Fruit fly (Drosophila melanogaster) whole organism, adult: Measurements from ENCODE around the gene CG12253.

Experiments
- CG11617 ChIP-seq: fragments of 200-800 bp; sonication (Bioruptor generic); optimal IDR thresholded peaks from 2 replicates; lab custom pipeline; 2017; ENCODE audit warnings: mild to moderate bottlenecking, missing biosample characterization, missing genetic modification reagents, missing genetic modification characterization
- CG12768 ChIP-seq: fragments of 200-800 bp; sonication (Bioruptor generic); optimal IDR thresholded peaks from 2 replicates; lab custom pipeline; 2017; ENCODE audit warnings: missing biosample characterization, missing genetic modification characterization, mild to moderate bottlenecking, moderate library complexity, missing genetic modification reagents
- CG14711 ChIP-seq: fragments of 200-800 bp; sonication (Bioruptor generic); optimal IDR thresholded peaks from 2 replicates; lab custom pipeline; 2018; ENCODE audit warnings: missing biosample characterization, mild to moderate bottlenecking, missing genetic modification characterization, moderate library complexity
- CG1620 ChIP-seq: fragments of 200-800 bp; sonication (Bioruptor generic); optimal IDR thresholded peaks from 2 replicates; lab custom pipeline; 2016; ENCODE audit warnings: missing biosample characterization, missing genetic modification characterization
- CG33017 ChIP-seq: fragments of 200-800 bp; sonication (Bioruptor generic); optimal IDR thresholded peaks from 2 replicates; lab custom pipeline; 2018; ENCODE audit warnings: missing biosample characterization, mild to moderate bottlenecking, missing genetic modification characterization, moderate library complexity
- CG5204 ChIP-seq: fragments of 200-800 bp; sonication (Bioruptor generic); optimal IDR thresholded peaks from 2 replicates; lab custom pipeline; 2016; ENCODE audit warnings: missing biosample characterization, missing genetic modification characterization
- CG7045 ChIP-seq: fragments of 200-800 bp; sonication (Bioruptor generic); optimal IDR thresholded peaks from 2 replicates; lab custom pipeline; 2017; ENCODE audit warnings: missing biosample characterization, mild to moderate bottlenecking, missing genetic modification characterization
- CG7101 ChIP-seq: fragments of 200-800 bp; sonication (Bioruptor generic); optimal IDR thresholded peaks from 2 replicates; lab custom pipeline; 2018; ENCODE audit warnings: missing biosample characterization, mild to moderate bottlenecking, missing genetic modification characterization, moderate library complexity
- Clk ChIP-seq: fragments of 200-800 bp; sonication (Bioruptor generic); optimal IDR thresholded peaks from 2 replicates; lab custom pipeline; 2017; ENCODE audit warnings: missing biosample characterization, missing genetic modification characterization
- Crg-1 ChIP-seq: fragments of 200-800 bp; sonication (Bioruptor generic); optimal IDR thresholded peaks from 2 replicates; lab custom pipeline; 2016; ENCODE audit warnings: missing biosample characterization, missing genetic modification characterization
- Hr96 ChIP-seq: fragments of 200-800 bp; sonication (Bioruptor generic); optimal IDR thresholded peaks from 2 replicates; lab custom pipeline; 2016; ENCODE audit warnings: missing biosample characterization, missing genetic modification characterization
- Mnt ChIP-seq: fragments of 200-800 bp; sonication (Bioruptor generic); optimal IDR thresholded peaks from 2 replicates; lab custom pipeline; 2016; ENCODE audit warnings: missing biosample characterization, mild to moderate bottlenecking, missing genetic modification characterization
- bab1 ChIP-seq: fragments of 200-800 bp; sonication (Bioruptor generic); optimal IDR thresholded peaks from 3 replicates; lab custom pipeline; 2019; ENCODE audit warnings: missing biosample characterization, mild to moderate bottlenecking, missing genetic modification characterization, moderate library complexity
- cic ChIP-seq: fragments of 200-800 bp; sonication (Bioruptor generic); optimal IDR thresholded peaks from 2 replicates; lab custom pipeline; 2017; ENCODE audit warnings: missing biosample characterization, mild to moderate bottlenecking, missing genetic modification characterization, moderate library complexity
- cnc ChIP-seq, 2 experiments: fragments of >200 bp; optimal IDR thresholded peaks; 2 replicates each; lab custom pipeline; 2017
- kay ChIP-seq: fragments of 200-800 bp; sonication (Bioruptor generic); peaks from one replicate; lab custom pipeline; 2016; ENCODE audit warnings: missing biosample characterization, missing genetic modification characterization, borderline replicate concordance
- ovo ChIP-seq: fragments of 200-800 bp; sonication (Bioruptor generic); optimal IDR thresholded peaks from 2 replicates; lab custom pipeline; 2016; ENCODE audit warnings: missing biosample characterization, missing genetic modification characterization
- pad ChIP-seq: fragments of 200-800 bp; sonication (Bioruptor generic); optimal IDR thresholded peaks from 3 replicates; lab custom pipeline; 2017; ENCODE audit warnings: missing biosample characterization, missing genetic modification characterization, mild to moderate bottlenecking, moderate library complexity, missing genetic modification reagents
- tj ChIP-seq: fragments of 200-800 bp; sonication (Bioruptor generic); optimal IDR thresholded peaks from 3 replicates; lab custom pipeline; 2017; ENCODE audit warnings: missing biosample characterization, mild to moderate bottlenecking, missing genetic modification characterization, moderate library complexity
- toe ChIP-seq: fragments of 200-800 bp; sonication (Bioruptor generic); optimal IDR thresholded peaks from 2 replicates; lab custom pipeline; 2016; ENCODE audit warnings: missing biosample characterization, missing genetic modification characterization

The CG12253 gene

DNA sequence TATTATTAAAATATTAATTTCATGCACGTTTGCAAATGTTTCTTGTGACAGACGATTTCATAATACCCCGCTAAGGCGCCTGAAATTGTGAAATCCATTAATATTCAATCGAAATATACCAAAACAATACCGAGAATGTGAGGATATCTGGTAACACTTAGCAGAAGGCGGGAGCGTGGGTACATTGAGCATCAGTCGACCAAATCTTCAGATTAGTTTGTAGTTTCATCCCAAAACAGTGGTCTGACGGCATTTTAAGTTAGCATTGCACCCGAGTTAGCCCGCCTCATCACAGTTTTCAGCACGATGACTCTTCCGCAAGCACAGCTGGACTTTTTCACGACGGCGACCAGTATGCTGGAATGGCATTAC, 17.1 kb downstream of the CG12253 start, which contains the start of gene Nup154:
Gene Nup154 (plus strand): TSS at position 147 of the 372 bp plus-strand sequence.
- TF ChIP-seq Clk (GFP tag; lab: Kevin White, UChicago) (no peak), CG33017 (no peak), CG7101 (tag; lab: Kevin White, UChicago) (no peak)

DNA sequence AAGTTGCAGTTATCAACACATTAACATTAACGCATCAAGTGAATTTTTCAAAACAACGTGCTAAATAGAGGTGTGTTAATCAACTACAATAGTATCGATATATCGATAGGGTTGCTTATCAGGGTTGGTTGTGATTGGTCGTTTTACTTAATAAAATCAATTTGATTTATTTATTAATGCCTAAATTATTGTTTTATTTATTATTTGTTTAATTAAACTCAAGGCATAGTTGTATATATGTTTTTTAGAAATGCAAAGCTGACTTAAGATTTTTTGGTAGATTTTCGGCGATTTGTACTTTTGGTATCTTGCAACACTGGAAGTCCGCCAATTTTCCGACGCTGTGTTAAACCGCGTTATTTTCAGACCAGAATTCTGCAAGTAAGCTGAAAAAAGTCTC, 23.4 kb downstream of the CG12253 start, which contains the start of the genes Art8 and dUTPase:
Gene Art8 (minus strand): TSS at position 88 of the 400 bp plus-strand sequence.
Gene dUTPase (plus strand): TSS at position 314 of the 400 bp plus-strand sequence.
- TF ChIP-seq cic (GFP tag; lab: Kevin White, UChicago), result no peak
- peak; percentile 68 for TF ChIP-seq CG33017
- TF ChIP-seq toe (GFP tag; lab: Kevin White, UChicago), result peak; percentile 64
- TF ChIP-seq Mnt (GFP tag; lab: Kevin White, UChicago), result peak; percentile 84
- TF ChIP-seq cnc (optimal IDR thresholded peaks at IDR 0.05; lab: Kevin White, UChicago), result no peak
- TF ChIP-seq pad (GFP tag; lab: Kevin White, UChicago), result peak; percentile 42
- TF ChIP-seq CG12768 (GFP tag; lab: Kevin White, UChicago), result peak; percentile 15
- TF ChIP-seq ovo (GFP tag; lab: Kevin White, UChicago), result peak; percentile 39
- TF ChIP-seq CG5204, result no peak
- TF ChIP-seq Crg-1 (GFP tag; lab: Kevin White, UChicago), result peak; percentile 61
- peak; percentile 69 for TF ChIP-seq CG11617
- TF ChIP-seq bab1 (GFP tag; lab: Kevin White, UChicago), result peak; percentile 86
- peak; percentile 91 for TF ChIP-seq CG14711 (tag; lab: Kevin White, UChicago)
- TF ChIP-seq kay, result no peak
- peak; percentile 34 for TF ChIP-seq Clk (GFP tag; lab: Kevin White, UChicago)
- peak; percentile 52 for TF ChIP-seq CG7045 (GFP tag; lab: Kevin White, UChicago)
- TF ChIP-seq CG1620 (GFP tag; lab: Kevin White, UChicago), result peak; percentile 51
- peak; percentile 81 for TF ChIP-seq CG7101 (tag; lab: Kevin White, UChicago)
- peak; percentile 66 for TF ChIP-seq tj (GFP tag; lab: Kevin White, UChicago)
- no peak for TF ChIP-seq Hr96 (GFP tag; lab: Kevin White, UChicago)

- TF ChIP-seq CG5204 (no peak), CG14711 (tag; lab: Kevin White, UChicago) (no peak)
Measured at dm6 chr2L:11014018-11014611, 26.5 kb downstream of the CG12253 start.

dm6 chr2L:11014671-11015070, 27.1 kb downstream of the CG12253 start:
- TF ChIP-seq ovo (GFP tag; lab: Kevin White, UChicago) (no peak), CG1620 (GFP tag; lab: Kevin White, UChicago) (no peak), CG7101 (tag; lab: Kevin White, UChicago) (no peak), tj (GFP tag; lab: Kevin White, UChicago) (no peak), Clk (GFP tag; lab: Kevin White, UChicago) (no peak), CG5204 (no peak), Hr96 (GFP tag; lab: Kevin White, UChicago) (no peak), CG7045 (GFP tag; lab: Kevin White, UChicago) (no peak)

DNA sequence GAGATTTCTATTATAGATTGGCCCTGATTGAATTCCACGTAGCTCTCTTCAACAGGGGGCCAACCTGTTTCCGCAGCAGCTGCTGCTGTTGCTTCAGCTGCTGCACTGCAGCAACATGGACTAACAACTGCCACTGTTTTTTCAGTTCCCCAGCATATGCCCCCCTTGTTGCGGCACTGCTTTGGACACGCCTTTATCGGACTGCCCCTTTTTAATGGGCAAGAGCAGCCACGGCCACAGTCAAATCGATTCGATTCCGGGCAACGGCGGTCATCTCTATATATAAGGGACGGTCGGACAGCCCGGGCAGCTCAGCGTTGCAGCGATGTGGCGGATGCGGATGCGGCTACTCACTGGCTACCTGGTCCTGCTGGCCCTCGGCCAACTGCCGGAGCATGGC, 27.7 kb downstream of the CG12253 start, which contains the start of gene Acp32CD:
Gene Acp32CD (plus strand): TSS at position 301 of the 400 bp plus-strand sequence.
- TF ChIP-seq pad (GFP tag; lab: Kevin White, UChicago) (no peak), CG33017 (no peak), Crg-1 (GFP tag; lab: Kevin White, UChicago) (no peak), CG7045 (GFP tag; lab: Kevin White, UChicago) (no peak), CG12768 (GFP tag; lab: Kevin White, UChicago) (no peak), toe (GFP tag; lab: Kevin White, UChicago) (no peak), cnc (optimal IDR thresholded peaks at IDR 0.05; lab: Kevin White, UChicago) (no peak), tj (GFP tag; lab: Kevin White, UChicago) (no peak), bab1 (GFP tag; lab: Kevin White, UChicago) (no peak), ovo (GFP tag; lab: Kevin White, UChicago) (no peak), CG5204 (no peak)

DNA sequence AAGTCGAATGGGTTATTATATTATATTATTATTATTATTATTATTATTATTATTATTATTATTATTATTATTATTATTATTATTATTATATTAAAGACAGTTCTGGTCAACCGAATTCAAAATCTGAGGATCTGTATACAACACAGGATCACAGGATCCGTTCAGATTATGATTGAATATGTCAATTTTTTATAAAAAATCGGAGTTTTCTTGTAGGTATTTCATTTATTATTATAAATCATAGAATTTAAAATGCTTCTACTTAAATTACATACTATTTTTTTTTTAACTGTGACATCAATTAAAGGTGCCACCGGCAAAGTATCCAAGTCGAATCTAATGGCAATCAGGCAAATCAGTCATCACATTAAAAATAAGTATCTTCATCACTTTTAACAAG, 29.1 kb downstream of the CG12253 start, which contains the start of gene CG14913:
Gene CG14913 (plus strand): TSS at position 301 of the 400 bp plus-strand sequence.
- no peak for TF ChIP-seq tj (GFP tag; lab: Kevin White, UChicago)
- TF ChIP-seq CG12768 (GFP tag; lab: Kevin White, UChicago), result no peak
- TF ChIP-seq kay, result no peak

DNA sequence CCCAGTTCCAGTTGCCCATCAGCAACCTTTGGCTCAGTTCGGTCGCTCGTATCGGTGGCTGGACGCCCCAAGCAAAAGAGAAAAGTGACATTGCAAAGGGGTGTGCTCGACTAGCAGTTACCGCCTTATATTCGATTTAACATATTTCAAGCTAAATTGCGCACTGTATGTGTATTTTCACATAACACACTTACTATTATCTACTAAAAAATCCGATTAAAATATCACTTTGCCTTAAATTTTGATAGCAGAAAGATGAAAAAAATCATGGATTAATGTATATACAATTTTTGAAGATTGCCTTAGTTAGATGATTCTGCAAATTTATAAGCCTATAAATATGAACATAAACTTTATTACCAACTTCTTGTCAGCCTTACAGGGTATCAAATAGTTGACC, 34.0 kb downstream of the CG12253 start:
- no peak for TF ChIP-seq Clk (GFP tag; lab: Kevin White, UChicago)
- TF ChIP-seq Hr96 (GFP tag; lab: Kevin White, UChicago), result no peak
- TF ChIP-seq ovo (GFP tag; lab: Kevin White, UChicago), result no peak
- no peak for TF ChIP-seq cnc (optimal IDR thresholded peaks at IDR 0.05; lab: Kevin White, UChicago)
- TF ChIP-seq cic (GFP tag; lab: Kevin White, UChicago), result no peak
- no peak for TF ChIP-seq pad (GFP tag; lab: Kevin White, UChicago)
- TF ChIP-seq kay, result no peak
- TF ChIP-seq CG5204, result no peak
- no peak for TF ChIP-seq CG33017
